Fruit fly (Drosophila melanogaster) whole organism, embryonic: ENCODE measurements around the gene Cog3.
A peak's percentile ranks its signal among the peaks of the same experiment; 100 is the strongest.

Source experiments
- Ada2b ChIP-seq: fragments of 200-800 bp; sonication (Bioruptor generic); IDR thresholded peaks from 2 replicates; pipeline ENCODE4 v1.3.6; 2022; ENCODE audit warnings: missing biosample characterization, missing genetic modification characterization
- Adf1 ChIP-seq: fragments of 200-800 bp; sonication (Bioruptor generic); IDR thresholded peaks from 2 replicates; pipeline ENCODE4 v1.3.6; 2022; ENCODE audit warnings: missing biosample characterization, missing genetic modification characterization
- Aef1 ChIP-seq: fragments of 200-800 bp; sonication (Bioruptor generic); IDR thresholded peaks from 3 replicates; pipeline ENCODE4 v1.3.6; 2022; ENCODE audit warnings: missing biosample characterization, missing genetic modification characterization
- B-H2 ChIP-seq: fragments of 200-800 bp; sonication (Bioruptor generic); optimal IDR thresholded peaks from 2 replicates; lab custom pipeline; 2018; ENCODE audit warnings: missing biosample characterization, mild to moderate bottlenecking, missing genetic modification characterization
- Bdp1 ChIP-seq: fragments of 200-800 bp; sonication (Bioruptor generic); optimal IDR thresholded peaks from 3 replicates; lab custom pipeline; 2016; ENCODE audit warnings: missing biosample characterization, missing genetic modification characterization
- Bteb2 ChIP-seq: fragments of 200-800 bp; sonication (Bioruptor generic); optimal IDR thresholded peaks from 2 replicates; lab custom pipeline; 2016; ENCODE audit warnings: missing biosample characterization, missing genetic modification characterization
- C15 ChIP-seq: fragments of 200-800 bp; sonication (Bioruptor generic); IDR thresholded peaks from 3 replicates; pipeline ENCODE4 v1.3.6; 2022; ENCODE audit warnings: missing biosample characterization, missing genetic modification characterization
- CG10543 ChIP-seq: fragments of 200-800 bp; sonication (Bioruptor generic); optimal IDR thresholded peaks from 3 replicates; lab custom pipeline; 2017; ENCODE audit warnings: missing biosample characterization, mild to moderate bottlenecking, missing genetic modification characterization, moderate library complexity
- CG10959 ChIP-seq: fragments of 200-800 bp; sonication (Bioruptor generic); IDR thresholded peaks from 2 replicates; pipeline ENCODE4 v1.3.6; 2022; ENCODE audit warnings: missing biosample characterization, missing genetic modification characterization
- CG10979 ChIP-seq: fragments of 200-800 bp; sonication (Bioruptor generic); optimal IDR thresholded peaks from 2 replicates; lab custom pipeline; 2018; ENCODE audit warnings: missing biosample characterization, mild to moderate bottlenecking, missing genetic modification characterization, moderate library complexity
- CG11247 ChIP-seq: fragments of 200-800 bp; sonication (Bioruptor generic); IDR thresholded peaks from 2 replicates; pipeline ENCODE4 v1.3.6; 2022; ENCODE audit warnings: missing biosample characterization, missing genetic modification characterization
- CG11560 ChIP-seq: fragments of 200-800 bp; sonication (Bioruptor generic); IDR thresholded peaks from 3 replicates; pipeline ENCODE4 v1.3.6; 2022; ENCODE audit warnings: missing biosample characterization, missing genetic modification characterization
- CG12391 ChIP-seq: fragments of 200-800 bp; sonication (Bioruptor generic); optimal IDR thresholded peaks from 3 replicates; lab custom pipeline; 2018; ENCODE audit warnings: missing biosample characterization, mild to moderate bottlenecking, missing genetic modification characterization, moderate library complexity
- CG12942 ChIP-seq: fragments of 200-800 bp; sonication (Bioruptor generic); optimal IDR thresholded peaks from 3 replicates; lab custom pipeline; 2016; ENCODE audit warnings: missing biosample characterization, missing genetic modification characterization
- CG17359 ChIP-seq: fragments of 200-800 bp; sonication (Bioruptor generic); optimal IDR thresholded peaks from 3 replicates; lab custom pipeline; 2018; ENCODE audit warnings: missing biosample characterization, mild to moderate bottlenecking, missing genetic modification characterization, moderate library complexity
- CG18476 ChIP-seq: fragments of 200-800 bp; sonication (Bioruptor generic); optimal IDR thresholded peaks from 2 replicates; lab custom pipeline; 2016; ENCODE audit warnings: missing biosample characterization, mild to moderate bottlenecking, missing genetic modification characterization
- CG2120 ChIP-seq: fragments of 200-800 bp; sonication (Bioruptor generic); optimal IDR thresholded peaks from 3 replicates; lab custom pipeline; 2016; ENCODE audit warnings: missing biosample characterization, missing genetic modification characterization
- CG2129 ChIP-seq: fragments of 200-800 bp; sonication (Bioruptor generic); IDR thresholded peaks from 2 replicates; pipeline ENCODE4 v1.3.6; 2022; ENCODE audit warnings: missing biosample characterization, missing genetic modification characterization; ENCODE audit not compliant: partially characterized antibody
- CG31224 ChIP-seq: fragments of 200-800 bp; sonication (Bioruptor generic); IDR thresholded peaks from 2 replicates; pipeline ENCODE4 v1.3.6; 2022; ENCODE audit warnings: missing biosample characterization, missing genetic modification characterization
- CG32772 ChIP-seq: fragments of 200-800 bp; sonication (Bioruptor generic); IDR thresholded peaks from 2 replicates; pipeline ENCODE4 v1.3.6; 2022; ENCODE audit warnings: missing biosample characterization, missing genetic modification characterization
- CG3838 ChIP-seq: fragments of 200-800 bp; sonication (Bioruptor generic); optimal IDR thresholded peaks from 3 replicates; lab custom pipeline; 2016; ENCODE audit warnings: missing biosample characterization, missing genetic modification characterization
- CG4328 ChIP-seq: fragments of 200-800 bp; sonication (Bioruptor generic); optimal IDR thresholded peaks from 3 replicates; lab custom pipeline; 2017; ENCODE audit warnings: missing biosample characterization, missing genetic modification reagents, missing genetic modification characterization
- CG4424 ChIP-seq: fragments of 200-800 bp; sonication (Bioruptor generic); optimal IDR thresholded peaks from 3 replicates; lab custom pipeline; 2016; ENCODE audit warnings: missing biosample characterization, missing genetic modification characterization
- CG5180 ChIP-seq: fragments of 200-800 bp; sonication (Bioruptor generic); optimal IDR thresholded peaks from 3 replicates; lab custom pipeline; 2017; ENCODE audit warnings: missing biosample characterization, missing genetic modification characterization, mild to moderate bottlenecking, moderate library complexity, missing genetic modification reagents
- CG6272 ChIP-seq: fragments of 200-800 bp; sonication (Bioruptor generic); IDR thresholded peaks from 2 replicates; pipeline ENCODE4 v1.3.6; 2022; ENCODE audit warnings: missing biosample characterization, missing genetic modification characterization
- CG7372 ChIP-seq: fragments of 200-800 bp; sonication (Bioruptor generic); IDR thresholded peaks from 2 replicates; pipeline ENCODE4 v1.3.6; 2022; ENCODE audit warnings: missing biosample characterization, missing genetic modification characterization
- CG8359 ChIP-seq: fragments of 200-800 bp; sonication (Bioruptor generic); optimal IDR thresholded peaks from 2 replicates; lab custom pipeline; 2017; ENCODE audit warnings: missing biosample characterization, mild to moderate bottlenecking, missing genetic modification characterization, borderline replicate concordance
- Camta ChIP-seq: fragments of 200-800 bp; sonication (Bioruptor generic); optimal IDR thresholded peaks from 2 replicates; lab custom pipeline; 2016; ENCODE audit warnings: missing biosample characterization, missing genetic modification characterization
- Doc2 ChIP-seq: fragments of 200-800 bp; sonication (Bioruptor generic); IDR thresholded peaks from 2 replicates; pipeline ENCODE4 v1.3.6; 2022; ENCODE audit warnings: missing biosample characterization, missing genetic modification characterization
- Fer1 ChIP-seq: fragments of 200-800 bp; sonication (Bioruptor generic); optimal IDR thresholded peaks from 2 replicates; lab custom pipeline; 2017; ENCODE audit warnings: missing biosample characterization, mild to moderate bottlenecking, missing genetic modification characterization
- Fer2 ChIP-seq: fragments of 200-800 bp; sonication (Bioruptor generic); optimal IDR thresholded peaks from 2 replicates; lab custom pipeline; 2018; ENCODE audit warnings: missing biosample characterization, mild to moderate bottlenecking, missing genetic modification characterization, moderate library complexity
- Gsc ChIP-seq: fragments of 200-800 bp; sonication (Bioruptor generic); IDR thresholded peaks from 2 replicates; pipeline ENCODE4 v1.3.6; 2022; ENCODE audit warnings: missing biosample characterization, missing genetic modification characterization
- Hmr ChIP-seq: fragments of 200-800 bp; sonication (Bioruptor generic); optimal IDR thresholded peaks from 3 replicates; lab custom pipeline; 2017; ENCODE audit warnings: mild to moderate bottlenecking, missing biosample characterization, missing genetic modification reagents, missing genetic modification characterization
- Hr78 ChIP-seq, 2 experiments: fragments of 200-800 bp in 1 of 2; fragments of >200 bp in 1 of 2; sonication (Bioruptor generic) in 1 of 2; optimal IDR thresholded peaks; 2 replicates each; lab custom pipeline; 2017 to 2019; ENCODE audit warnings: missing biosample characterization in 2 of 2, missing genetic modification characterization in 2 of 2, mild to moderate bottlenecking in 1 of 2, moderate library complexity in 1 of 2
- MESR4 ChIP-seq: fragments of 200-800 bp; sonication (Bioruptor generic); optimal IDR thresholded peaks from 2 replicates; lab custom pipeline; 2018; ENCODE audit warnings: missing biosample characterization, mild to moderate bottlenecking, missing genetic modification characterization, moderate library complexity
- Med ChIP-seq: fragments of 200-800 bp; sonication (Bioruptor generic); peaks from one replicate; lab custom pipeline; 2016; ENCODE audit warnings: missing biosample characterization, missing genetic modification characterization, mild to moderate bottlenecking, inconsistent platforms, moderate library complexity
- Side ChIP-seq: fragments of 200-800 bp; sonication (Bioruptor generic); optimal IDR thresholded peaks from 2 replicates; lab custom pipeline; 2016; ENCODE audit warnings: missing biosample characterization, missing genetic modification characterization
- Spps ChIP-seq: fragments of 200-800 bp; sonication (Bioruptor generic); optimal IDR thresholded peaks from 2 replicates; lab custom pipeline; 2018; ENCODE audit warnings: missing biosample characterization, mild to moderate bottlenecking, missing genetic modification characterization
- Trl ChIP-seq, 3 experiments: fragments of >200 bp in 2 of 3; fragments of 200-800 bp in 1 of 3; sonication (Bioruptor generic) in 1 of 3; optimal IDR thresholded peaks; 2 replicates in 1 of 3; 3 replicates in 2 of 3; lab custom pipeline; 2016 to 2017; ENCODE audit warnings: missing biosample characterization in 1 of 3, missing genetic modification characterization in 1 of 3
- Xrp1 ChIP-seq: fragments of 200-800 bp; sonication (Bioruptor generic); IDR thresholded peaks from 2 replicates; pipeline ENCODE4 v1.3.6; 2022; ENCODE audit warnings: missing biosample characterization, missing genetic modification characterization
- ab ChIP-seq: fragments of 200-800 bp; sonication (Bioruptor generic); optimal IDR thresholded peaks from 2 replicates; lab custom pipeline; 2016; ENCODE audit warnings: missing biosample characterization, missing genetic modification characterization
- abd-A ChIP-seq: fragments of 200-800 bp; sonication (Bioruptor generic); optimal IDR thresholded peaks from 3 replicates; lab custom pipeline; 2019; ENCODE audit warnings: missing biosample characterization, mild to moderate bottlenecking, missing genetic modification characterization, moderate library complexity
- chn ChIP-seq: fragments of 200-800 bp; sonication (Bioruptor generic); optimal IDR thresholded peaks from 2 replicates; lab custom pipeline; 2016; ENCODE audit warnings: missing biosample characterization, missing genetic modification characterization
- da ChIP-seq: fragments of 200-800 bp; sonication (Bioruptor generic); optimal IDR thresholded peaks from 2 replicates; lab custom pipeline; 2016; ENCODE audit warnings: missing biosample characterization, missing genetic modification characterization
- dan ChIP-seq: fragments of 200-800 bp; sonication (Bioruptor generic); IDR thresholded peaks from 2 replicates; pipeline ENCODE4 v1.3.6; 2022; ENCODE audit warnings: missing biosample characterization, missing genetic modification characterization
- esg ChIP-seq: fragments of 200-800 bp; sonication (Bioruptor generic); conservative IDR thresholded peaks from 2 replicates; pipeline ENCODE4 v1.3.6; 2022; ENCODE audit warnings: missing biosample characterization, missing genetic modification characterization
- gt ChIP-seq: fragments of 200-800 bp; sonication (Bioruptor generic); IDR thresholded peaks from 2 replicates; pipeline ENCODE4 v1.3.6; 2022; ENCODE audit warnings: missing biosample characterization, missing genetic modification characterization
- hth ChIP-seq: fragments of >200 bp; optimal IDR thresholded peaks from 2 replicates; lab custom pipeline; 2017; ENCODE audit warnings: inconsistent platforms
- knrl ChIP-seq: fragments of 200-800 bp; sonication (Bioruptor generic); IDR thresholded peaks from 3 replicates; pipeline ENCODE4 v1.3.6; 2022; ENCODE audit warnings: missing biosample characterization, missing genetic modification characterization; ENCODE audit not compliant: partially characterized antibody
- oc ChIP-seq: fragments of 200-800 bp; sonication (Bioruptor generic); optimal IDR thresholded peaks from 2 replicates; lab custom pipeline; 2018; ENCODE audit warnings: missing biosample characterization, mild to moderate bottlenecking, missing genetic modification characterization, moderate library complexity
- toy ChIP-seq: fragments of 200-800 bp; sonication (Bioruptor generic); IDR thresholded peaks from 2 replicates; pipeline ENCODE4 v1.3.6; 2022; ENCODE audit warnings: missing biosample characterization, missing genetic modification characterization

The Cog3 gene

DNA sequence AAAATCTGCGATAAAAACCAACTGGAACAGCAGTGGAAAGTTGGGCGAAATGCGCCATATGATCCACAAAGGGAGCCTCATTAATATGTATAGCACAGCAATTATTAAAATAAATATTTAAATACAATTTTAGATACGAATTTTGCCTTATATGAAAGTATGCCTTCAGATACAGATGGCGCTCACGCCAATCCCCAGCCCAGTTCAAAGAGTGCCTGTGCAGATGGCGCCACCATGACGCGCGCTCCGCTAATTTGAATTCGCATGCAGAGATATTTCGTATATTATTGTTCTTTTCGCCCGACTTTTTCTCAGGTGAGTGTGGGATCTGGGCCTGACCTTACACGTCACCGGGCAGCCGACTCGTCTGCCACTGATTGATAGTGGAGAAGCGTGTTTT lies 15.4 kb upstream of the Cog3 start, which contains the start of gene Pgant4 (continued):
- peak; percentile 83 for TF ChIP-seq Med
- TF ChIP-seq CG10543 (GFP tag; lab: Kevin White, UChicago), result peak; percentile 25
- TF ChIP-seq CG7372, result peak; percentile 55; the same call in 1 of the 2 replicates
- no peak for TF ChIP-seq Trl (optimal IDR thresholded peaks at IDR 0.05; lab: Kevin White, UChicago)
- peak; percentile 32 for TF ChIP-seq Trl (GFP tag; optimal IDR thresholded peaks at IDR 0.05; lab: Kevin White, UChicago)
- peak; percentile 44 for TF ChIP-seq Hmr
- TF ChIP-seq CG12391 (tag; lab: Kevin White, UChicago), result peak; percentile 18
- no peak for TF ChIP-seq CG8359
- no peak; the same call in 1 of the 2 replicates for TF ChIP-seq Adf1
- no peak for TF ChIP-seq hth (lab: Kevin White, UChicago)
- TF ChIP-seq CG5180 (GFP tag; lab: Kevin White, UChicago), result no peak
- no peak for TF ChIP-seq dan
- TF ChIP-seq Bdp1 (GFP tag; lab: Kevin White, UChicago), result no peak
- TF ChIP-seq CG12942 (GFP tag; lab: Kevin White, UChicago), result peak; percentile 2
- TF ChIP-seq CG18476 (GFP tag; lab: Kevin White, UChicago), result no peak
- TF ChIP-seq Fer1 (GFP tag; lab: Kevin White, UChicago), result peak; percentile 39
- TF ChIP-seq CG2129 (GFP tag; lab: Robert Waterston, UW), result no peak
- peak; percentile 41 for TF ChIP-seq Xrp1
- TF ChIP-seq CG32772 (GFP tag; lab: Robert Waterston, UW), result peak; percentile 50; the same call in 1 of the 2 replicates
- no peak for TF ChIP-seq MESR4
- no peak for TF ChIP-seq abd-A
- TF ChIP-seq toy, result no peak
- peak; percentile 43 for TF ChIP-seq B-H2 (GFP tag; lab: Kevin White, UChicago)
- TF ChIP-seq CG17359 (tag; lab: Kevin White, UChicago), result peak; percentile 38
- TF ChIP-seq oc (tag; lab: Kevin White, UChicago), result no peak
- no peak for TF ChIP-seq Doc2 (GFP tag; lab: Robert Waterston, UW)
- TF ChIP-seq Aef1 (GFP tag; lab: Robert Waterston, UW), result peak; percentile 60; the same call in 2 of the 3 replicates
- TF ChIP-seq Ada2b, result no peak
- no peak; the same call in 1 of the 2 replicates for TF ChIP-seq esg (GFP tag; lab: Robert Waterston, UW)
- no peak for TF ChIP-seq CG4328 (GFP tag; lab: Kevin White, UChicago)
- peak; percentile 47 for TF ChIP-seq CG10979
- no peak; the same call in 1 of the 2 replicates for TF ChIP-seq Gsc (GFP tag; lab: Robert Waterston, UW)
- TF ChIP-seq Camta, result peak; percentile 35
- no peak for TF ChIP-seq C15 (GFP tag; lab: Robert Waterston, UW)
- TF ChIP-seq CG2120 (GFP tag; lab: Kevin White, UChicago), result peak; percentile 42
- TF ChIP-seq CG3838 (GFP tag; lab: Kevin White, UChicago), result no peak
- TF ChIP-seq Fer2 (tag; lab: Kevin White, UChicago), result no peak
- peak; percentile 87 for TF ChIP-seq CG11247 (GFP tag; lab: Robert Waterston, UW)
- peak; percentile 22 for TF ChIP-seq chn (GFP tag; lab: Kevin White, UChicago)
- TF ChIP-seq knrl (GFP tag; lab: Robert Waterston, UW), result no peak; the same call in 2 of the 3 replicates
- TF ChIP-seq da (GFP tag; lab: Kevin White, UChicago), result no peak
- no peak for TF ChIP-seq ab
- no peak for TF ChIP-seq Spps (tag; lab: Kevin White, UChicago)
- TF ChIP-seq gt (GFP tag; lab: Robert Waterston, UW), result no peak
- TF ChIP-seq CG4424 (GFP tag; lab: Kevin White, UChicago), result peak; percentile 56
- TF ChIP-seq CG6272, result no peak
- TF ChIP-seq Hr78 (GFP tag; optimal IDR thresholded peaks at IDR 0.05; lab: Kevin White, UChicago), result no peak
- peak; percentile 62; the same call in 1 of the 2 replicates for TF ChIP-seq CG10959 (GFP tag; lab: Robert Waterston, UW)
- no peak; the same call in 2 of the 3 replicates for TF ChIP-seq CG11560 (tag; lab: Robert Waterston, UW)
- no peak; the same call in 1 of the 2 replicates for TF ChIP-seq CG31224 (GFP tag; lab: Robert Waterston, UW)
- no peak for TF ChIP-seq Side
- TF ChIP-seq Bteb2 (GFP tag; lab: Kevin White, UChicago), result no peak
